Fruit fly (Drosophila melanogaster): ENCODE measurements around the gene C1GalTA.

Gene C1GalTA

dm6 chr2L:8984614-8985318 lies 33.8 kb upstream of the C1GalTA start, which contains the start of gene CG13101 (continued):
- TF ChIP-seq Rfx (GFP tag; IDR thresholded peaks at IDR 0.05): peak; percentile 96
- TF ChIP-seq trh (GFP tag; optimal IDR thresholded peaks at IDR 0.05): peak; percentile 60
- TF ChIP-seq al (GFP tag; IDR thresholded peaks at IDR 0.05): peak; percentile 89
- no peak for TF ChIP-seq Sin3A (optimal IDR thresholded peaks at IDR 0.05)
- TF ChIP-seq fd64A (GFP tag; optimal IDR thresholded peaks at IDR 0.05): peak; percentile 53
- peak; percentile 87 for TF ChIP-seq CG17612 (GFP tag; IDR thresholded peaks at IDR 0.05)
- peak; percentile 71 for TF ChIP-seq Hmx (GFP tag; optimal IDR thresholded peaks at IDR 0.05)
- peak; percentile 82 for TF ChIP-seq CG9817 (tag; optimal IDR thresholded peaks at IDR 0.05)
- TF ChIP-seq CG14860 (GFP tag; IDR thresholded peaks at IDR 0.05; ENCODE audit: partially characterized antibody): no peak
- no peak for TF ChIP-seq amos (GFP tag; IDR thresholded peaks at IDR 0.05; ENCODE audit: partially characterized antibody)
- peak; percentile 77 for TF ChIP-seq ac (GFP tag; optimal IDR thresholded peaks at IDR 0.05)
- peak; percentile 4 for TF ChIP-seq luna (GFP tag; optimal IDR thresholded peaks at IDR 0.05)
- TF ChIP-seq CG3838 (GFP tag; optimal IDR thresholded peaks at IDR 0.05): peak; percentile 65
- TF ChIP-seq Bdp1 (GFP tag; optimal IDR thresholded peaks at IDR 0.05): peak; percentile 77
- TF ChIP-seq NC2α (GFP tag; optimal IDR thresholded peaks at IDR 0.05): peak; percentile 67
- TF ChIP-seq sisA (GFP tag; IDR thresholded peaks at IDR 0.05): peak; percentile 89
- TF ChIP-seq HLH3B (GFP tag; IDR thresholded peaks at IDR 0.05): peak; percentile 95
- TF ChIP-seq CG2678 (tag; optimal IDR thresholded peaks at IDR 0.05): peak; percentile 96
- TF ChIP-seq tup (GFP tag; optimal IDR thresholded peaks at IDR 0.05): peak; percentile 75
- TF ChIP-seq bigmax (GFP tag; optimal IDR thresholded peaks at IDR 0.05): no peak
- TF ChIP-seq ken (GFP tag; IDR thresholded peaks at IDR 0.05): no peak; the same call in 1 of the 3 replicates
- peak; percentile 24 for TF ChIP-seq ftz-f1 (GFP tag; optimal IDR thresholded peaks at IDR 0.05)
- TF ChIP-seq hkb (optimal IDR thresholded peaks at IDR 0.05): no peak
- peak; percentile 95 for TF ChIP-seq hkb (GFP tag; IDR thresholded peaks at IDR 0.05)
- TF ChIP-seq CG9932 (GFP tag; IDR thresholded peaks at IDR 0.05): peak; percentile 93
- TF ChIP-seq CG31388 (GFP tag; optimal IDR thresholded peaks at IDR 0.05): peak; percentile 71
- TF ChIP-seq Hr78 (GFP tag; optimal IDR thresholded peaks at IDR 0.05): peak in 1 of 2 experiments; percentile 72
- TF ChIP-seq CG11398 (GFP tag; optimal IDR thresholded peaks at IDR 0.05): peak; percentile 54
- TF ChIP-seq CG2199 (GFP tag; IDR thresholded peaks at IDR 0.05): peak; percentile 93
- peak; percentile 90 for TF ChIP-seq Asciz (GFP tag; optimal IDR thresholded peaks at IDR 0.05)
- peak; percentile 61; the same call in 1 of the 2 replicates for TF ChIP-seq dati (GFP tag; IDR thresholded peaks at IDR 0.05)
- no peak for TF ChIP-seq gfzf (GFP tag; optimal IDR thresholded peaks at IDR 0.05)
- peak; percentile 78 for TF ChIP-seq CG1647 (GFP tag; optimal IDR thresholded peaks at IDR 0.05)
- TF ChIP-seq repo (GFP tag; optimal IDR thresholded peaks at IDR 0.05): peak; percentile 68
- TF ChIP-seq esg (GFP tag; conservative IDR thresholded peaks at IDR 0.05): peak; percentile 92
- peak; percentile 91 for TF ChIP-seq Spps (tag; optimal IDR thresholded peaks at IDR 0.05)
- peak; percentile 58 for TF ChIP-seq pnt (GFP tag; optimal IDR thresholded peaks at IDR 0.05)
- no peak for TF ChIP-seq ash1 (GFP tag; optimal IDR thresholded peaks at IDR 0.05)
- peak; percentile 89 for TF ChIP-seq CG2875 (GFP tag; optimal IDR thresholded peaks at IDR 0.05)
- TF ChIP-seq ham (GFP tag; IDR thresholded peaks at IDR 0.05): peak; percentile 88
- peak; percentile 18 for TF ChIP-seq CG3995 (GFP tag; optimal IDR thresholded peaks at IDR 0.05)
- TF ChIP-seq CG3407 (GFP tag; optimal IDR thresholded peaks at IDR 0.05): peak; percentile 87
- TF ChIP-seq CG15479 (GFP tag; optimal IDR thresholded peaks at IDR 0.05): peak; percentile 1
- TF ChIP-seq Oaz (GFP tag; IDR thresholded peaks at IDR 0.05): peak; percentile 87
- peak; percentile 85 to 87 for TF ChIP-seq Pdp1 (GFP tag; optimal IDR thresholded peaks at IDR 0.05)
- TF ChIP-seq tio (GFP tag; optimal IDR thresholded peaks at IDR 0.05): peak; percentile 91
- TF ChIP-seq psq (GFP tag; optimal IDR thresholded peaks at IDR 0.05): peak; percentile 63
- TF ChIP-seq CG1529 (GFP tag; optimal IDR thresholded peaks at IDR 0.05): peak; percentile 81
- peak; percentile 68 for TF ChIP-seq TFAM (GFP tag; optimal IDR thresholded peaks at IDR 0.05)

Data from whole organism, embryonic.